Worm (Caenorhabditis elegans) whole organism, L2 larva: ENCODE data around the gene wdr-83.

Experiments used
- C34F6.9 ChIP-seq: fragments of 150-350 bp; optimal IDR thresholded peaks from 2 replicates; lab custom pipeline; 2014; ENCODE audit warnings: missing biosample characterization, missing genetic modification characterization
- F13H6.1 ChIP-seq: sonication (generic microtip); optimal IDR thresholded peaks from 2 replicates; lab custom pipeline; 2016; ENCODE audit warnings: missing genetic modification characterization, missing compliant biosample characterization
- R02D3.7 ChIP-seq: fragments of 150-350 bp; optimal IDR thresholded peaks from 2 replicates; lab custom pipeline; 2014; ENCODE audit warnings: missing biosample characterization, missing genetic modification characterization
- Y55F3AM.14 ChIP-seq: fragments of 200-800 bp; sonication (Bioruptor generic); optimal IDR thresholded peaks from 2 replicates; lab custom pipeline; 2018; ENCODE audit warnings: mild to moderate bottlenecking, missing genetic modification characterization, missing compliant biosample characterization
- ZK546.5 ChIP-seq: sonication (generic microtip); optimal IDR thresholded peaks from 2 replicates; lab custom pipeline; 2017; ENCODE audit warnings: missing biosample characterization, missing genetic modification characterization
- alr-1 ChIP-seq: fragments of 150-350 bp; optimal IDR thresholded peaks from 2 replicates; lab custom pipeline; 2014; ENCODE audit warnings: missing biosample characterization, missing genetic modification characterization
- aly-2 ChIP-seq: fragments of 150-350 bp; optimal IDR thresholded peaks from 2 replicates; lab custom pipeline; 2014; ENCODE audit warnings: missing biosample characterization, missing genetic modification characterization
- ama-1 ChIP-seq: fragments of 150-350 bp; optimal IDR thresholded peaks from 2 replicates; lab custom pipeline; 2018; ENCODE audit warnings: inconsistent platforms
- blmp-1 ChIP-seq: sonication (generic microtip); optimal IDR thresholded peaks from 2 replicates; lab custom pipeline; 2017; ENCODE audit warnings: missing genetic modification characterization, mild to moderate bottlenecking, missing compliant biosample characterization, antibody characterized with exemption, moderate library complexity; ENCODE audit not compliant: insufficient read depth
- ceh-16 ChIP-seq: fragments of 150-350 bp; optimal IDR thresholded peaks from 2 replicates; lab custom pipeline; 2014; ENCODE audit warnings: missing biosample characterization, missing genetic modification characterization
- ceh-82 ChIP-seq: fragments of 150-350 bp; optimal IDR thresholded peaks from 2 replicates; lab custom pipeline; 2014; ENCODE audit warnings: missing biosample characterization, missing genetic modification characterization
- crh-2 ChIP-seq: sonication (generic microtip); optimal IDR thresholded peaks from 2 replicates; lab custom pipeline; 2017; ENCODE audit warnings: missing biosample characterization, missing genetic modification characterization
- dmd-4 ChIP-seq: sonication (generic microtip); optimal IDR thresholded peaks from 2 replicates; lab custom pipeline; 2017; ENCODE audit warnings: missing biosample characterization, missing genetic modification characterization
- egl-27 ChIP-seq: sonication (generic microtip); optimal IDR thresholded peaks from 3 replicates; lab custom pipeline; 2017; ENCODE audit warnings: missing biosample characterization, missing genetic modification reagents, missing genetic modification characterization
- elt-1 ChIP-seq: fragments of 150-350 bp; optimal IDR thresholded peaks from 2 replicates; lab custom pipeline; 2014; ENCODE audit warnings: missing biosample characterization, missing genetic modification characterization
- elt-3 ChIP-seq: sonication (generic microtip); optimal IDR thresholded peaks from 2 replicates; lab custom pipeline; 2017; ENCODE audit warnings: missing biosample characterization, missing genetic modification characterization
- fos-1 ChIP-seq: fragments of 150-350 bp; optimal IDR thresholded peaks from 2 replicates; lab custom pipeline; 2014; ENCODE audit warnings: missing biosample characterization, missing genetic modification characterization
- gmeb-1 ChIP-seq: fragments of 150-350 bp; optimal IDR thresholded peaks from 2 replicates; lab custom pipeline; 2014; ENCODE audit warnings: missing biosample characterization, missing genetic modification characterization
- lin-11 ChIP-seq: fragments of 150-350 bp; sonication (generic microtip); optimal IDR thresholded peaks from 2 replicates; lab custom pipeline; 2014; ENCODE audit warnings: missing biosample characterization, missing genetic modification characterization, inconsistent platforms, mixed read lengths
- lin-13 ChIP-seq: fragments of 150-350 bp; optimal IDR thresholded peaks from 2 replicates; lab custom pipeline; 2014; ENCODE audit warnings: missing biosample characterization, missing genetic modification reagents, missing genetic modification characterization
- lin-39 ChIP-seq: fragments of 150-350 bp; optimal IDR thresholded peaks from 2 replicates; lab custom pipeline; 2014; ENCODE audit warnings: missing biosample characterization, missing genetic modification reagents, missing genetic modification characterization
- lsy-2 ChIP-seq, 2 experiments: fragments of 150-350 bp in 1 of 2; sonication (generic microtip) in 1 of 2; optimal IDR thresholded peaks; 2 replicates each; lab custom pipeline; 2014 to 2017; ENCODE audit warnings: missing biosample characterization in 2 of 2, missing genetic modification characterization in 2 of 2
- mab-5 ChIP-seq: fragments of 150-350 bp; optimal IDR thresholded peaks from 2 replicates; lab custom pipeline; 2014; ENCODE audit warnings: missing biosample characterization, missing genetic modification characterization
- mbf-1 ChIP-seq: sonication (generic microtip); optimal IDR thresholded peaks from 2 replicates; lab custom pipeline; 2017; ENCODE audit warnings: missing biosample characterization, missing genetic modification characterization
- mdl-1 ChIP-seq, 2 experiments: fragments of 150-350 bp in 1 of 2; sonication (generic microtip) in 1 of 2; optimal IDR thresholded peaks; 2 replicates each; lab custom pipeline; 2017; ENCODE audit warnings: missing biosample characterization in 2 of 2, missing genetic modification characterization in 2 of 2
- nhr-10 ChIP-seq: sonication (generic microtip); optimal IDR thresholded peaks from 2 replicates; lab custom pipeline; 2017; ENCODE audit warnings: missing biosample characterization, missing genetic modification characterization
- nhr-11 ChIP-seq: fragments of 150-350 bp; optimal IDR thresholded peaks from 2 replicates; lab custom pipeline; 2014; ENCODE audit warnings: missing biosample characterization, missing genetic modification characterization
- nhr-12 ChIP-seq: fragments of 150-350 bp; optimal IDR thresholded peaks from 2 replicates; lab custom pipeline; 2014; ENCODE audit warnings: missing biosample characterization, missing genetic modification characterization
- nhr-129 ChIP-seq: fragments of 150-350 bp; optimal IDR thresholded peaks from 2 replicates; lab custom pipeline; 2014; ENCODE audit warnings: missing biosample characterization, missing genetic modification characterization
- nhr-21 ChIP-seq: fragments of 150-350 bp; optimal IDR thresholded peaks from 2 replicates; lab custom pipeline; 2014; ENCODE audit warnings: missing biosample characterization, missing genetic modification characterization
- nhr-23 ChIP-seq: fragments of 150-350 bp; optimal IDR thresholded peaks from 2 replicates; lab custom pipeline; 2014; ENCODE audit warnings: missing biosample characterization, missing genetic modification reagents, missing genetic modification characterization
- nhr-237 ChIP-seq: fragments of 150-350 bp; optimal IDR thresholded peaks from 2 replicates; lab custom pipeline; 2014; ENCODE audit warnings: missing biosample characterization, missing genetic modification characterization
- nhr-25 ChIP-seq: fragments of 150-350 bp; sonication (generic microtip); optimal IDR thresholded peaks from 3 replicates; lab custom pipeline; 2014; ENCODE audit warnings: missing biosample characterization, missing genetic modification characterization
- nhr-6 ChIP-seq: fragments of 150-350 bp; optimal IDR thresholded peaks from 2 replicates; lab custom pipeline; 2014; ENCODE audit warnings: missing biosample characterization, missing genetic modification characterization
- nhr-77 ChIP-seq: fragments of 150-350 bp; optimal IDR thresholded peaks from 2 replicates; lab custom pipeline; 2014; ENCODE audit warnings: missing biosample characterization, missing genetic modification characterization
- peb-1 ChIP-seq: fragments of 150-350 bp; optimal IDR thresholded peaks from 2 replicates; lab custom pipeline; 2014; ENCODE audit warnings: missing biosample characterization, missing genetic modification characterization
- sem-4 ChIP-seq: fragments of 150-350 bp; optimal IDR thresholded peaks from 2 replicates; lab custom pipeline; 2014; ENCODE audit warnings: missing biosample characterization, missing genetic modification reagents, missing genetic modification characterization
- skn-1 ChIP-seq: sonication (generic microtip); optimal IDR thresholded peaks from 2 replicates; lab custom pipeline; 2017; ENCODE audit warnings: missing biosample characterization, missing genetic modification characterization
- sma-3 ChIP-seq: sonication (generic microtip); optimal IDR thresholded peaks from 2 replicates; lab custom pipeline; 2016; ENCODE audit warnings: missing genetic modification reagents, missing genetic modification characterization, missing compliant biosample characterization
- sma-9 ChIP-seq, 2 experiments: fragments of 150-350 bp in 1 of 2; sonication (generic microtip) in 1 of 2; optimal IDR thresholded peaks; 2 replicates each; lab custom pipeline; 2014 to 2016; ENCODE audit warnings: missing genetic modification characterization in 2 of 2, mild to moderate bottlenecking in 1 of 2, missing biosample characterization in 1 of 2, missing compliant biosample characterization in 1 of 2, missing genetic modification reagents in 1 of 2, moderate library complexity in 1 of 2
- snpc-4 ChIP-seq: fragments of 150-350 bp; optimal IDR thresholded peaks from 2 replicates; lab custom pipeline; 2014; ENCODE audit warnings: missing biosample characterization, missing genetic modification characterization
- unc-39 ChIP-seq: fragments of 150-350 bp; optimal IDR thresholded peaks from 2 replicates; lab custom pipeline; 2014; ENCODE audit warnings: missing biosample characterization, missing genetic modification characterization
- unc-55 ChIP-seq: fragments of 150-350 bp; sonication (generic microtip); optimal IDR thresholded peaks from 3 replicates; lab custom pipeline; 2014; ENCODE audit warnings: missing biosample characterization, missing genetic modification reagents, missing genetic modification characterization
- unc-62 ChIP-seq: fragments of 150-350 bp; optimal IDR thresholded peaks from 2 replicates; lab custom pipeline; 2014; ENCODE audit warnings: missing biosample characterization, missing genetic modification reagents, missing genetic modification characterization
- zag-1 ChIP-seq: fragments of 150-350 bp; optimal IDR thresholded peaks from 2 replicates; lab custom pipeline; 2014; ENCODE audit warnings: missing biosample characterization, missing genetic modification characterization
- ztf-1 ChIP-seq: fragments of 200-800 bp; sonication (Bioruptor generic); conservative IDR thresholded peaks from 2 replicates; pipeline ENCODE4 v1.3.6; 2022; ENCODE audit warnings: missing genetic modification characterization, missing compliant biosample characterization
- ztf-11 ChIP-seq: sonication (generic microtip); optimal IDR thresholded peaks from 2 replicates; lab custom pipeline; 2017; ENCODE audit warnings: missing biosample characterization, missing genetic modification characterization
- ztf-4 ChIP-seq: fragments of 150-350 bp; optimal IDR thresholded peaks from 2 replicates; lab custom pipeline; 2014; ENCODE audit warnings: missing biosample characterization, missing genetic modification characterization

The wdr-83 gene

ce11 chrII:5056254-5056653 lies 24.7 kb upstream of the wdr-83 start:
- TF ChIP-seq lin-39 (no peak), crh-2 (tag; lab: Kevin White, UChicago) (no peak), C34F6.9 (no peak), ceh-16 (tag; lab: Kevin White, UChicago) (no peak), ceh-82 (tag; lab: Kevin White, UChicago) (no peak), ztf-1 (no peak), egl-27 (no peak), mbf-1 (no peak), F13H6.1 (tag; lab: Kevin White, UChicago) (no peak)

- TF ChIP-seq sem-4 (tag; lab: Kevin White, UChicago) (peak; percentile 93), nhr-237 (tag; lab: Kevin White, UChicago) (no peak), elt-1 (no peak), lin-13 (GFP tag; lab: Kevin White, UChicago) (peak; percentile 95), R02D3.7 (tag; lab: Kevin White, UChicago) (peak; percentile 43), nhr-21 (peak; percentile 94), sma-9 (GFP tag; optimal IDR thresholded peaks at IDR 0.05; lab: Kevin White, UChicago) (peak; percentile 94), sma-9 (tag; optimal IDR thresholded peaks at IDR 0.05; lab: Kevin White, UChicago) (no peak), gmeb-1 (tag; lab: Kevin White, UChicago) (peak; percentile 95), nhr-25 (tag; lab: Kevin White, UChicago) (peak; percentile 95), mbf-1 (no peak), ztf-1 (no peak), elt-3 (no peak), nhr-11 (tag; lab: Kevin White, UChicago) (peak; percentile 37), lin-11 (tag; lab: Kevin White, UChicago) (peak; percentile 96), lin-39 (no peak), C34F6.9 (peak; percentile 96), nhr-23 (tag; lab: Kevin White, UChicago) (no peak), ceh-16 (tag; lab: Kevin White, UChicago) (peak; percentile 71), sma-3 (GFP tag; lab: Kevin White, UChicago) (peak; percentile 94), snpc-4 (peak; percentile 94), zag-1 (tag; lab: Kevin White, UChicago) (peak; percentile 78), crh-2 (tag; lab: Kevin White, UChicago) (peak; percentile 98), ztf-11 (tag; lab: Kevin White, UChicago) (no peak), alr-1 (no peak), aly-2 (tag; lab: Kevin White, UChicago) (no peak), nhr-77 (tag; lab: Kevin White, UChicago) (peak; percentile 76), egl-27 (peak; percentile 39), lsy-2 (tag; optimal IDR thresholded peaks at IDR 0.05; lab: Kevin White, UChicago) (peak; percentile 98 to 100), mab-5 (tag; lab: Kevin White, UChicago) (peak; percentile 90), nhr-129 (tag; lab: Kevin White, UChicago) (peak; percentile 98), ZK546.5 (peak; percentile 83), ztf-4 (tag; lab: Kevin White, UChicago) (peak; percentile 90), F13H6.1 (tag; lab: Kevin White, UChicago) (peak; percentile 92), nhr-10 (peak; percentile 34), skn-1 (tag; lab: Kevin White, UChicago) (no peak), nhr-6 (tag; lab: Kevin White, UChicago) (peak; percentile 89), nhr-12 (tag; lab: Kevin White, UChicago) (no peak), Y55F3AM.14 (GFP tag; lab: Kevin White, UChicago) (peak; percentile 28), unc-55 (peak; percentile 99), unc-62 (GFP tag; lab: Kevin White, UChicago) (peak; percentile 47), ama-1 (lab: Kevin White, UChicago) (peak; percentile 71), mdl-1 (tag; optimal IDR thresholded peaks at IDR 0.05; lab: Kevin White, UChicago) (peak in 1 of 2 experiments; percentile 51), peb-1 (tag; lab: Kevin White, UChicago) (no peak), ceh-82 (tag; lab: Kevin White, UChicago) (peak; percentile 73), fos-1 (tag; lab: Kevin White, UChicago) (peak; percentile 83), dmd-4 (no peak), blmp-1 (peak; percentile 86), unc-39 (tag; lab: Kevin White, UChicago) (no peak)
These were observed 23.7 kb upstream of the wdr-83 start, which contains the start of the genes ify-1 and rpl-22 for ce11 chrII:5055129-5055666. Gene ify-1, minus strand, starts transcription at chrII:5055179. Gene rpl-22, plus strand, starts transcription at chrII:5055616.
